Fruit fly (Drosophila melanogaster): Measurements from ENCODE around the gene CG11837.

DNA sequence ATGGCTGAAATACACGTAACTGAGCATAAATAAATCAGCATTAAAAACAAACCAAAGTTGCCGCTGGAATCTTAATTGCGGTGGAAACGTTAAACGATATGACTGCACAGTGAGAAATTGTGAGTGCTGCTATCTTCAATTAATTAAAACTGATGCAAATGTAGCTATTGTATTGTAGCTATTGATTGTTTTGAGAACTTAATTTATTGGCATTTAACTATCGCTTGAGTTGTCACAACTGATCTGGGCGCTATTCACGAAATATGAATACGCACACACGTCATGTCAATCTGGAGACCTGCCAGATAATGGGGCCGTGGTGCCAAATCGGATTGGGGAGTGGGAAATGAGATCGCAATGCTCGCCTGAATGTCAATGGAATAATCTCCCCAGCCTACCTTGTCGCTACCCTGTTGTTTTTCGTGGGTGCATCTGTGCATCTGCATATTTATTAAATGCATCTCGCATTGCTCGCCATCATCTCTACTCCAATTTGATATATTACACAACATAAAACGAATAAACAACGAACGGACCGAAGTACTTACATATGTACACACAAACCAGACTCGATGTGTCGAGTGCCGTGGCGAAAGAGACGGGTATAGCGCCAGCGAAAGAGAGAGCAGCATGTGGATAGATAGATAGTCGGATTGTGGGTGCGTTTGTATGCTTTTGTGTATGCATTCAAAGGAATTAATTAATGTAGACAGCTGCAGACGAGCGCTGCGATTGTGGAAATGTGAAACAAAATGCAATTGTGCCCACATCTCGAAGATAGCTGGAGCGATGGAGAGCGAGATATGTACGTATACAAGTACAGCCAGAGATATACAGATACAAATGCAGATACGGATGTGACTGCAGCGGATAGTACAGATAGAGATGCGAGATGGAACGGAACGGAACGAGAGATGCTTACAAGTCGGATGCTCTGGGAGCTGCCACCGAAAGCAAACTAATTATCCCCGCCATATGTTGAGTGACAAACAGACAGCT, 34.5 kb downstream of the CG11837 start:
- TF ChIP-seq CG8478 (optimal IDR thresholded peaks at IDR 0.05) = no peak
- TF ChIP-seq CTCF (optimal IDR thresholded peaks at IDR 0.05) = no peak
